Fruit fly (Drosophila melanogaster) whole organism, embryonic: ENCODE results near the gene yuri.

Experiments used
- Atf3 ChIP-seq: fragments of 200-800 bp; sonication (Bioruptor generic); optimal IDR thresholded peaks from 3 replicates; lab custom pipeline; 2016; ENCODE audit warnings: missing biosample characterization, missing genetic modification characterization
- Atf6 ChIP-seq: fragments of 200-800 bp; sonication (Bioruptor generic); IDR thresholded peaks from 2 replicates; pipeline ENCODE4 v1.3.6; 2022; ENCODE audit warnings: missing biosample characterization, missing genetic modification characterization
- CG10274 ChIP-seq: fragments of 200-800 bp; sonication (Bioruptor generic); optimal IDR thresholded peaks from 3 replicates; lab custom pipeline; 2017; ENCODE audit warnings: missing biosample characterization, mild to moderate bottlenecking, missing genetic modification characterization
- CG10321 ChIP-seq: fragments of 200-800 bp; sonication (Bioruptor generic); IDR thresholded peaks from 2 replicates; pipeline ENCODE4 v1.3.6; 2022; ENCODE audit warnings: missing biosample characterization, missing genetic modification characterization
- CG10431 ChIP-seq: fragments of 200-800 bp; sonication (Bioruptor generic); optimal IDR thresholded peaks from 3 replicates; lab custom pipeline; 2018; ENCODE audit warnings: missing biosample characterization, mild to moderate bottlenecking, missing genetic modification characterization
- CG10543 ChIP-seq: fragments of 200-800 bp; sonication (Bioruptor generic); optimal IDR thresholded peaks from 3 replicates; lab custom pipeline; 2017; ENCODE audit warnings: missing biosample characterization, mild to moderate bottlenecking, missing genetic modification characterization, moderate library complexity
- CG11723 ChIP-seq: fragments of 200-800 bp; sonication (Bioruptor generic); optimal IDR thresholded peaks from 2 replicates; lab custom pipeline; 2017; ENCODE audit warnings: missing biosample characterization, mild to moderate bottlenecking, missing genetic modification characterization
- CG12071 ChIP-seq: fragments of 200-800 bp; sonication (Bioruptor generic); optimal IDR thresholded peaks from 3 replicates; lab custom pipeline; 2018; ENCODE audit warnings: missing biosample characterization, mild to moderate bottlenecking, missing genetic modification characterization
- CG12769 ChIP-seq: fragments of 200-800 bp; sonication (Bioruptor generic); optimal IDR thresholded peaks from 2 replicates; lab custom pipeline; 2019; ENCODE audit warnings: missing biosample characterization, mild to moderate bottlenecking, missing genetic modification characterization, moderate library complexity
- CG13424 ChIP-seq: fragments of 200-800 bp; sonication (Bioruptor generic); optimal IDR thresholded peaks from 2 replicates; lab custom pipeline; 2019; ENCODE audit warnings: missing biosample characterization, mild to moderate bottlenecking, missing genetic modification characterization, moderate library complexity
- CG2678 ChIP-seq: fragments of 200-800 bp; sonication (Bioruptor generic); optimal IDR thresholded peaks from 3 replicates; lab custom pipeline; 2019; ENCODE audit warnings: missing biosample characterization, mild to moderate bottlenecking, missing genetic modification characterization, moderate library complexity
- CG34224 ChIP-seq: fragments of 200-800 bp; sonication (Bioruptor generic); IDR thresholded peaks from 3 replicates; pipeline ENCODE4 v1.3.6; 2022; ENCODE audit warnings: missing biosample characterization, missing genetic modification characterization; ENCODE audit not compliant: partially characterized antibody
- CG6175 ChIP-seq: fragments of 200-800 bp; sonication (Bioruptor generic); IDR thresholded peaks from 3 replicates; pipeline ENCODE4 v1.3.6; 2022; ENCODE audit warnings: missing biosample characterization, missing genetic modification characterization
- CG6813 ChIP-seq: fragments of 200-800 bp; sonication (Bioruptor generic); optimal IDR thresholded peaks from 2 replicates; lab custom pipeline; 2017; ENCODE audit warnings: missing biosample characterization, missing genetic modification characterization, mild to moderate bottlenecking, moderate library complexity, missing genetic modification reagents
- CG7963 ChIP-seq: fragments of 200-800 bp; sonication (Bioruptor generic); IDR thresholded peaks from 3 replicates; pipeline ENCODE4 v1.3.6; 2022; ENCODE audit warnings: missing biosample characterization, missing genetic modification characterization; ENCODE audit not compliant: partially characterized antibody
- CG8478 ChIP-seq: fragments of >200 bp; optimal IDR thresholded peaks from 2 replicates; lab custom pipeline; 2018
- CG8924 ChIP-seq: fragments of 200-800 bp; optimal IDR thresholded peaks from 3 replicates; lab custom pipeline; 2019; ENCODE audit warnings: missing biosample characterization, mild to moderate bottlenecking, missing genetic modification characterization, moderate library complexity
- CHES-1-like ChIP-seq: fragments of 200-800 bp; sonication (Bioruptor generic); optimal IDR thresholded peaks from 2 replicates; lab custom pipeline; 2016; ENCODE audit warnings: missing biosample characterization, missing genetic modification characterization
- Dfd ChIP-seq, 2 experiments: fragments of >200 bp; optimal IDR thresholded peaks; 2 replicates each; lab custom pipeline; 2017; ENCODE audit warnings: missing biosample characterization in 2 of 2, missing genetic modification characterization in 2 of 2
- Dll ChIP-seq: fragments of 200-800 bp; sonication (Bioruptor generic); IDR thresholded peaks from 4 replicates; pipeline ENCODE4 v1.3.6; 2022; ENCODE audit warnings: missing biosample characterization, missing genetic modification characterization; ENCODE audit not compliant: partially characterized antibody
- GATAe ChIP-seq: fragments of 200-800 bp; sonication (Bioruptor generic); conservative IDR thresholded peaks from 2 replicates; pipeline ENCODE4 v1.3.6; 2022; ENCODE audit warnings: missing biosample characterization, missing genetic modification characterization
- Lpt ChIP-seq: fragments of >200 bp; optimal IDR thresholded peaks from 2 replicates; lab custom pipeline; 2018; ENCODE audit warnings: missing biosample characterization, missing genetic modification characterization
- Nf-YA ChIP-seq: fragments of 200-800 bp; sonication (Bioruptor generic); IDR thresholded peaks from 2 replicates; pipeline ENCODE4 v1.3.6; 2022; ENCODE audit warnings: missing biosample characterization, missing genetic modification characterization
- Nf-YB ChIP-seq: fragments of 200-800 bp; sonication (Bioruptor generic); optimal IDR thresholded peaks from 3 replicates; lab custom pipeline; 2019; ENCODE audit warnings: missing biosample characterization, mild to moderate bottlenecking, missing genetic modification characterization, moderate library complexity
- Opbp ChIP-seq: fragments of 200-800 bp; sonication (Bioruptor generic); IDR thresholded peaks from 3 replicates; pipeline ENCODE4 v1.3.6; 2022; ENCODE audit warnings: missing biosample characterization, missing genetic modification characterization; ENCODE audit not compliant: partially characterized antibody
- Pdp1 ChIP-seq, 2 experiments: fragments of 200-800 bp; sonication (Bioruptor generic); optimal IDR thresholded peaks; 3 replicates each; lab custom pipeline; 2016; ENCODE audit warnings: missing biosample characterization in 2 of 2, missing genetic modification characterization in 2 of 2, mild to moderate bottlenecking in 1 of 2, moderate library complexity in 1 of 2
- Sry-δ ChIP-seq: fragments of 200-800 bp; sonication (Bioruptor generic); optimal IDR thresholded peaks from 2 replicates; lab custom pipeline; 2016; ENCODE audit warnings: missing biosample characterization, missing genetic modification characterization
- ara ChIP-seq: fragments of 200-800 bp; sonication (Bioruptor generic); IDR thresholded peaks from 2 replicates; pipeline ENCODE4 v1.3.6; 2022; ENCODE audit warnings: missing biosample characterization, missing genetic modification characterization
- bcd ChIP-seq: fragments of 200-800 bp; sonication (Bioruptor generic); optimal IDR thresholded peaks from 2 replicates; lab custom pipeline; 2017; ENCODE audit warnings: missing biosample characterization, mild to moderate bottlenecking, missing genetic modification characterization
- cg ChIP-seq: fragments of 200-800 bp; sonication (Bioruptor generic); optimal IDR thresholded peaks from 3 replicates; lab custom pipeline; 2019; ENCODE audit warnings: missing biosample characterization, mild to moderate bottlenecking, missing genetic modification characterization, moderate library complexity
- crc ChIP-seq: fragments of 200-800 bp; sonication (Bioruptor generic); optimal IDR thresholded peaks from 2 replicates; lab custom pipeline; 2016; ENCODE audit warnings: missing biosample characterization, missing genetic modification characterization
- disco-r ChIP-seq: fragments of 200-800 bp; sonication (Bioruptor generic); optimal IDR thresholded peaks from 2 replicates; lab custom pipeline; 2016; ENCODE audit warnings: missing biosample characterization, missing genetic modification characterization
- ewg ChIP-seq: fragments of 200-800 bp; sonication (Bioruptor generic); optimal IDR thresholded peaks from 3 replicates; lab custom pipeline; 2017; ENCODE audit warnings: mild to moderate bottlenecking, missing biosample characterization, missing genetic modification reagents, missing genetic modification characterization
- fd3F ChIP-seq: fragments of 200-800 bp; sonication (Bioruptor generic); optimal IDR thresholded peaks from 2 replicates; lab custom pipeline; 2018; ENCODE audit warnings: missing biosample characterization, mild to moderate bottlenecking, missing genetic modification characterization, moderate library complexity
- hbn ChIP-seq: fragments of 200-800 bp; sonication (Bioruptor generic); IDR thresholded peaks from 2 replicates; pipeline ENCODE4 v1.3.6; 2022; ENCODE audit warnings: missing biosample characterization, missing genetic modification characterization; ENCODE audit not compliant: partially characterized antibody
- her ChIP-seq: fragments of 200-800 bp; sonication (Bioruptor generic); optimal IDR thresholded peaks from 2 replicates; lab custom pipeline; 2016; ENCODE audit warnings: missing biosample characterization, missing genetic modification characterization
- kay ChIP-seq: fragments of 200-800 bp; sonication (Bioruptor generic); optimal IDR thresholded peaks from 2 replicates; lab custom pipeline; 2016; ENCODE audit warnings: missing biosample characterization, missing genetic modification characterization
- kni ChIP-seq: fragments of 200-800 bp; sonication (Bioruptor generic); optimal IDR thresholded peaks from 3 replicates; lab custom pipeline; 2017; ENCODE audit warnings: mild to moderate bottlenecking, missing biosample characterization, missing genetic modification reagents, missing genetic modification characterization
- nau ChIP-seq: fragments of 200-800 bp; sonication (Bioruptor generic); optimal IDR thresholded peaks from 3 replicates; lab custom pipeline; 2017; ENCODE audit warnings: missing biosample characterization, mild to moderate bottlenecking, missing genetic modification characterization, missing genetic modification reagents
- pnt ChIP-seq: fragments of 200-800 bp; sonication (Bioruptor generic); optimal IDR thresholded peaks from 3 replicates; lab custom pipeline; 2016; ENCODE audit warnings: missing biosample characterization, missing genetic modification characterization
- pros ChIP-seq: fragments of 200-800 bp; sonication (Bioruptor generic); optimal IDR thresholded peaks from 3 replicates; lab custom pipeline; 2019; ENCODE audit warnings: missing biosample characterization, mild to moderate bottlenecking, missing genetic modification characterization, moderate library complexity
- slbo ChIP-seq: fragments of 200-800 bp; sonication (Bioruptor generic); IDR thresholded peaks from 2 replicates; pipeline ENCODE4 v1.3.6; 2022; ENCODE audit warnings: missing biosample characterization, missing genetic modification characterization
- stwl ChIP-seq: fragments of 200-800 bp; sonication (Bioruptor generic); optimal IDR thresholded peaks from 3 replicates; lab custom pipeline; 2018; ENCODE audit warnings: missing biosample characterization, mild to moderate bottlenecking, missing genetic modification characterization, moderate library complexity
- vfl ChIP-seq: fragments of 200-800 bp; sonication (Bioruptor generic); optimal IDR thresholded peaks from 2 replicates; lab custom pipeline; 2016; ENCODE audit warnings: missing biosample characterization, missing genetic modification characterization

Gene yuri

dm6 chr2L:15248163-15249005, 16.1 kb downstream of the yuri start, which contains the start of gene dao (continued):
- TF ChIP-seq CG8478 (lab: Kevin White, UChicago) (no peak), Atf3 (GFP tag; lab: Kevin White, UChicago) (peak; percentile 18), Dfd (GFP tag; optimal IDR thresholded peaks at IDR 0.05; lab: Kevin White, UChicago) (no peak), GATAe (no peak), kay (GFP tag; lab: Kevin White, UChicago) (no peak), ewg (peak; percentile 26), pnt (GFP tag; lab: Kevin White, UChicago) (no peak), Sry-δ (GFP tag; lab: Kevin White, UChicago) (peak; percentile 94), CG10274 (GFP tag; lab: Kevin White, UChicago) (no peak), stwl (tag; lab: Kevin White, UChicago) (peak; percentile 52), CHES-1-like (GFP tag; lab: Kevin White, UChicago) (no peak), CG10321 (GFP tag; lab: Robert Waterston, UW) (no peak), CG7963 (GFP tag; lab: Robert Waterston, UW) (peak; percentile 6; the same call in 1 of the 3 replicates), CG13424 (peak; percentile 39), CG12071 (GFP tag; lab: Kevin White, UChicago) (no peak), CG11723 (no peak), nau (no peak), CG6175 (GFP tag; lab: Robert Waterston, UW) (no peak), CG8924 (tag; lab: Kevin White, UChicago) (peak; percentile 21), CG6813 (GFP tag; lab: Kevin White, UChicago) (no peak), hbn (GFP tag; lab: Robert Waterston, UW) (peak; percentile 70), Lpt (no peak), fd3F (GFP tag; lab: Kevin White, UChicago) (peak; percentile 21), Nf-YB (no peak), vfl (GFP tag; lab: Kevin White, UChicago) (no peak), CG34224 (GFP tag; lab: Robert Waterston, UW) (peak; percentile 59; the same call in 2 of the 3 replicates), slbo (GFP tag; lab: Robert Waterston, UW) (peak; percentile 72), cg (GFP tag; lab: Kevin White, UChicago) (no peak), Pdp1 (GFP tag; optimal IDR thresholded peaks at IDR 0.05; lab: Kevin White, UChicago) (peak; percentile 44 to 45), Dll (GFP tag; lab: Robert Waterston, UW) (peak; percentile 86), Opbp (GFP tag; lab: Robert Waterston, UW) (peak; percentile 85), her (GFP tag; lab: Kevin White, UChicago) (no peak), pros (GFP tag; lab: Kevin White, UChicago) (no peak), bcd (GFP tag; lab: Kevin White, UChicago) (no peak), CG2678 (tag; lab: Kevin White, UChicago) (peak; percentile 59), CG10431 (GFP tag; lab: Kevin White, UChicago) (no peak), disco-r (GFP tag; lab: Kevin White, UChicago) (no peak), kni (GFP tag; lab: Kevin White, UChicago) (no peak), Atf6 (GFP tag; lab: Robert Waterston, UW) (0 out of 2 replicates have a peak, but pooled peaks have one; percentile 11), ara (GFP tag; lab: Robert Waterston, UW) (no peak), CG10543 (GFP tag; lab: Kevin White, UChicago) (no peak), Nf-YA (GFP tag; lab: Robert Waterston, UW) (peak; percentile 22; the same call in 1 of the 2 replicates), CG12769 (peak; percentile 60), crc (GFP tag; lab: Kevin White, UChicago) (no peak)
- TF ChIP-seq, all 482 proteins: peak for 225
